Worm (Caenorhabditis elegans): ENCODE results near the gene gst-17.

gst-17 gene

DNA sequence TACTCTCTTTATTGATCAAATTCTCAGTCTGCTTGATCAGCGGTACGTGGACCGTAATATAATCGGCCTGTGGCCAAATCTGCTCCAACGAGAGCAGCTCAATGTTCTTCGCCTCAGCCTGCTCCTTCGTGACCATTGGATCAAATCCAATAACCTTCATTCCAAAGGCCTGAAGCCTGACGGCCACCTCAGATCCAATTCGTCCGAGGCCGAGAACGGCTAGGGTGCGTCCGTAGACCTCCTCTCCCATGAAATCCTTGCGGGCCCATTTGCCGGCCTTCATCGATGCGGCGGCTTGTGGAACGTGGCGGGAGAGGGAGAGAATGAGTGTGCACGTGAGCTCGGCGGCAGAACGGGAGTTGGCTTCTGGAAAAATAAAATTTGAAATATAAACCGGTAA is 6.9 kb upstream of the gst-17 start:
- TF ChIP-seq let-607 (tag; optimal IDR thresholded peaks at IDR 0.05) (no peak), zfh-2 (GFP tag; conservative IDR thresholded peaks at IDR 0.05) (peak; percentile 50; the same call in 1 of the 2 replicates), lin-35 (GFP tag; optimal IDR thresholded peaks at IDR 0.05) (no peak), sea-2 (GFP tag; IDR thresholded peaks at IDR 0.05) (no peak), mes-4 (tag; optimal IDR thresholded peaks at IDR 0.05) (no peak), egrh-3 (GFP tag; IDR thresholded peaks at IDR 0.05) (peak; percentile 36; the same call in 1 of the 2 replicates), egl-18 (GFP tag; IDR thresholded peaks at IDR 0.05) (no peak)

- TF ChIP-seq Y56A3A.18 (GFP tag; IDR thresholded peaks at IDR 0.05), result 0 out of 2 replicates have a peak, but pooled peaks have one; percentile 38
- TF ChIP-seq lsy-27 (tag; optimal IDR thresholded peaks at IDR 0.05; ENCODE audit: borderline replicate concordance, insufficient read depth), result no peak
- no peak for TF ChIP-seq ztf-25 (GFP tag; IDR thresholded peaks at IDR 0.05)
- 0 out of 2 replicates have a peak, but pooled peaks have one; percentile 11 for TF ChIP-seq K11D2.4 (GFP tag; IDR thresholded peaks at IDR 0.05)
- TF ChIP-seq Y53G8AR.9 (GFP tag; conservative IDR thresholded peaks at IDR 0.05), result peak; percentile 67
Measured at ce11 chrII:13636596-13636995, 6.0 kb upstream of the gst-17 start.

DNA sequence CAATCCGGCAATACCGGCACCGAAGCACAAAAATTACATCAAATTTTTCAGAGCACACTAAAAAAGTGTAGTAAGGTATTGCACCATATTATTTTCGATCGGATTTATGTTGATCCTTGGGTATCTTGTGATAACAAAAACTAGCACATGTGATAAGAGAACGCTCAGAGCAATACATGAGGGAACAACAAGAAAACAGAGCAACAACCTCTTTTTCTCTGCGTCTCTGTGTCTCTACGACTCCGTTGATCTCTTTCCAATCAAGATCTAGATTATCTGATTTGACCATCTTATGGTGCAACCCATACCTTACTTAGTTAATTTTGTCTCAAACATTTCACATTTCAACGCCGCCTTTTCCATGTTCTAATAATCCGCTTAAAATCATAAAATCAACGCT is 1.6 kb upstream of the gst-17 start, which contains the start of gene tag-10:
tag-10 (plus strand) TSS at position 347 of the 400 bp plus-strand sequence.
- TF ChIP-seq D2030.7 (GFP tag; IDR thresholded peaks at IDR 0.05) (no peak), ceh-100 (GFP tag; IDR thresholded peaks at IDR 0.05) (no peak), gei-17 (GFP tag; optimal IDR thresholded peaks at IDR 0.05) (no peak), ztf-18 (tag; optimal IDR thresholded peaks at IDR 0.05) (no peak), ztf-26 (tag; optimal IDR thresholded peaks at IDR 0.05) (no peak), ztf-6 (GFP tag; IDR thresholded peaks at IDR 0.05) (no peak), aptf-2 (GFP tag; conservative IDR thresholded peaks at IDR 0.05) (no peak), mes-4 (tag; optimal IDR thresholded peaks at IDR 0.05) (no peak), Y67H2A.10 (GFP tag; conservative IDR thresholded peaks at IDR 0.05) (no peak), attf-6 (GFP tag; IDR thresholded peaks at IDR 0.05) (no peak), cebp-2 (GFP tag; IDR thresholded peaks at IDR 0.05) (no peak), K11D2.4 (GFP tag; IDR thresholded peaks at IDR 0.05) (no peak), lsl-1 (GFP tag; optimal IDR thresholded peaks at IDR 0.05) (no peak), rec-8 (tag; optimal IDR thresholded peaks at IDR 0.05) (no peak), lin-35 (GFP tag; optimal IDR thresholded peaks at IDR 0.05) (no peak), B0336.3 (GFP tag; IDR thresholded peaks at IDR 0.05) (no peak), aptf-3 (GFP tag; IDR thresholded peaks at IDR 0.05) (no peak)

DNA sequence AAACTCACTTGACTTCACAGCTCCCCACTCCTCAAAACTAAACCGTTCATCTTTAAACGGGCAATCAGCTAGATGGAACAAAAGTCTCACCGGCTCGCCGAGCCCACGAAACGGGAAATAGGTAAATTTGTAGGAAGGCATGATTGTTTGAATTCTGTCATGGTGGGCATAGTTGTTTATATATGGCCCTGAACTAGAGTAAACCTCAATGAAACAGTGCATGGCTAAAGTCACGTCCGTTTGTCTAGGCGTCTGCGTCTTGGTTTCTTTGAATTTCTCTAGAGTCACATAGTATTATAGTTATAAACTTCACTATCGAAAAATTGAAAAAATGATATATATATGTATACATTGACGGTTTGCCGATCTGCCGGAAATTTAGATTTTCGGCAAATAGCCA is 3.6 kb downstream of the gst-17 start, which contains the start of gene gst-19:
gst-19 (minus strand) TSS at position 145 of the 400 bp plus-strand sequence.
- no peak for TF ChIP-seq tlf-1 (GFP tag; optimal IDR thresholded peaks at IDR 0.05)
- no peak for TF ChIP-seq nhr-90 (tag; optimal IDR thresholded peaks at IDR 0.05)

- TF ChIP-seq lin-26 (GFP tag; IDR thresholded peaks at IDR 0.05), result no peak
- TF ChIP-seq ceh-58 (GFP tag; IDR thresholded peaks at IDR 0.05), result no peak
- TF ChIP-seq egrh-3 (GFP tag; IDR thresholded peaks at IDR 0.05), result no peak
- TF ChIP-seq mes-4 (tag; optimal IDR thresholded peaks at IDR 0.05), result no peak
- no peak for TF ChIP-seq ccch-3 (GFP tag; optimal IDR thresholded peaks at IDR 0.05)
- no peak for TF ChIP-seq lag-1 (GFP tag; IDR thresholded peaks at IDR 0.05)
- no peak for TF ChIP-seq lin-40 (tag; optimal IDR thresholded peaks at IDR 0.05)
- no peak for TF ChIP-seq nfya-1 (tag; optimal IDR thresholded peaks at IDR 0.05; ENCODE audit: borderline replicate concordance, insufficient read depth)
- TF ChIP-seq cebp-1 (GFP tag; IDR thresholded peaks at IDR 0.05), result no peak
- no peak for TF ChIP-seq cebp-1 (tag; optimal IDR thresholded peaks at IDR 0.05)
- TF ChIP-seq hmg-1.2 (GFP tag; IDR thresholded peaks at IDR 0.05), result no peak
- TF ChIP-seq let-607 (tag; optimal IDR thresholded peaks at IDR 0.05), result no peak
- no peak for TF ChIP-seq ceh-27 (GFP tag; optimal IDR thresholded peaks at IDR 0.05)
Measured at ce11 chrII:13624330-13624729, 6.3 kb downstream of the gst-17 start, which contains the start of gene gst-16. TSS of gene gst-16 (minus strand) at chrII:13624440.
